Fruit fly (Drosophila melanogaster) whole organism, embryonic: ENCODE measurements around the gene Vha36-3.

Experiments
- Adf1 ChIP-seq: fragments of 200-800 bp; sonication (Bioruptor generic); IDR thresholded peaks from 2 replicates; pipeline ENCODE4 v1.3.6; 2022; ENCODE audit warnings: missing biosample characterization, missing genetic modification characterization
- Atf3 ChIP-seq: fragments of 200-800 bp; sonication (Bioruptor generic); optimal IDR thresholded peaks from 3 replicates; lab custom pipeline; 2016; ENCODE audit warnings: missing biosample characterization, missing genetic modification characterization
- CG12769 ChIP-seq: fragments of 200-800 bp; sonication (Bioruptor generic); optimal IDR thresholded peaks from 2 replicates; lab custom pipeline; 2019; ENCODE audit warnings: missing biosample characterization, mild to moderate bottlenecking, missing genetic modification characterization, moderate library complexity
- CG13775 ChIP-seq: fragments of 200-800 bp; sonication (Bioruptor generic); optimal IDR thresholded peaks from 3 replicates; lab custom pipeline; 2017; ENCODE audit warnings: missing biosample characterization, mild to moderate bottlenecking, missing genetic modification characterization
- CG1647 ChIP-seq: fragments of 200-800 bp; sonication (Bioruptor generic); optimal IDR thresholded peaks from 3 replicates; lab custom pipeline; 2016; ENCODE audit warnings: missing biosample characterization, missing genetic modification characterization
- CG17568 ChIP-seq: fragments of 200-800 bp; sonication (Bioruptor generic); optimal IDR thresholded peaks from 2 replicates; lab custom pipeline; 2018; ENCODE audit warnings: missing biosample characterization, mild to moderate bottlenecking, missing genetic modification characterization, moderate library complexity
- CG17612 ChIP-seq: fragments of 200-800 bp; sonication (Bioruptor generic); IDR thresholded peaks from 2 replicates; pipeline ENCODE4 v1.3.6; 2022; ENCODE audit warnings: missing biosample characterization, missing genetic modification characterization
- CG2120 ChIP-seq: fragments of 200-800 bp; sonication (Bioruptor generic); optimal IDR thresholded peaks from 3 replicates; lab custom pipeline; 2016; ENCODE audit warnings: missing biosample characterization, missing genetic modification characterization
- CG2678 ChIP-seq: fragments of 200-800 bp; sonication (Bioruptor generic); optimal IDR thresholded peaks from 3 replicates; lab custom pipeline; 2019; ENCODE audit warnings: missing biosample characterization, mild to moderate bottlenecking, missing genetic modification characterization, moderate library complexity
- CG3281 ChIP-seq: fragments of 200-800 bp; sonication (Bioruptor generic); optimal IDR thresholded peaks from 3 replicates; lab custom pipeline; 2017; ENCODE audit warnings: missing biosample characterization, mild to moderate bottlenecking, missing genetic modification characterization
- CG3407 ChIP-seq: fragments of 200-800 bp; sonication (Bioruptor generic); optimal IDR thresholded peaks from 2 replicates; lab custom pipeline; 2018; ENCODE audit warnings: missing biosample characterization, mild to moderate bottlenecking, missing genetic modification characterization
- CG34422 ChIP-seq: fragments of 200-800 bp; sonication (Bioruptor generic); IDR thresholded peaks from 3 replicates; pipeline ENCODE4 v1.3.6; 2022; ENCODE audit warnings: missing biosample characterization, missing genetic modification characterization
- CG4730 ChIP-seq: fragments of 200-800 bp; sonication (Bioruptor generic); IDR thresholded peaks from 2 replicates; pipeline ENCODE4 v1.3.6; 2022; ENCODE audit warnings: missing biosample characterization, missing genetic modification characterization
- CG5180 ChIP-seq: fragments of 200-800 bp; sonication (Bioruptor generic); optimal IDR thresholded peaks from 3 replicates; lab custom pipeline; 2017; ENCODE audit warnings: missing biosample characterization, missing genetic modification characterization, mild to moderate bottlenecking, moderate library complexity, missing genetic modification reagents
- CG9797 ChIP-seq: fragments of 200-800 bp; sonication (Bioruptor generic); optimal IDR thresholded peaks from 3 replicates; lab custom pipeline; 2018; ENCODE audit warnings: missing biosample characterization, mild to moderate bottlenecking, missing genetic modification characterization
- CG9876 ChIP-seq: fragments of 200-800 bp; sonication (Bioruptor generic); optimal IDR thresholded peaks from 2 replicates; lab custom pipeline; 2016; ENCODE audit warnings: missing biosample characterization, missing genetic modification characterization
- Doc2 ChIP-seq: fragments of 200-800 bp; sonication (Bioruptor generic); IDR thresholded peaks from 2 replicates; pipeline ENCODE4 v1.3.6; 2022; ENCODE audit warnings: missing biosample characterization, missing genetic modification characterization
- Dp ChIP-seq: fragments of 200-800 bp; sonication (Bioruptor generic); optimal IDR thresholded peaks from 2 replicates; lab custom pipeline; 2018; ENCODE audit warnings: missing biosample characterization, mild to moderate bottlenecking, missing genetic modification characterization, moderate library complexity
- Gsc ChIP-seq: fragments of 200-800 bp; sonication (Bioruptor generic); IDR thresholded peaks from 2 replicates; pipeline ENCODE4 v1.3.6; 2022; ENCODE audit warnings: missing biosample characterization, missing genetic modification characterization
- HHEX ChIP-seq: fragments of 200-800 bp; sonication (Bioruptor generic); optimal IDR thresholded peaks from 3 replicates; lab custom pipeline; 2017; ENCODE audit warnings: missing biosample characterization, mild to moderate bottlenecking, missing genetic modification characterization, missing genetic modification reagents
- Lim3 ChIP-seq: fragments of 200-800 bp; sonication (Bioruptor generic); IDR thresholded peaks from 2 replicates; pipeline ENCODE4 v1.3.6; 2022; ENCODE audit warnings: missing biosample characterization, missing genetic modification characterization
- MESR4 ChIP-seq: fragments of 200-800 bp; sonication (Bioruptor generic); optimal IDR thresholded peaks from 2 replicates; lab custom pipeline; 2018; ENCODE audit warnings: missing biosample characterization, mild to moderate bottlenecking, missing genetic modification characterization, moderate library complexity
- Ravus ChIP-seq: fragments of 200-800 bp; sonication (Bioruptor generic); IDR thresholded peaks from 2 replicates; pipeline ENCODE4 v1.3.6; 2022; ENCODE audit warnings: missing biosample characterization, missing genetic modification characterization
- Rfx ChIP-seq: fragments of 200-800 bp; sonication (Bioruptor generic); IDR thresholded peaks from 2 replicates; pipeline ENCODE4 v1.3.6; 2022; ENCODE audit warnings: missing biosample characterization, missing genetic modification characterization
- Sin3A ChIP-seq: fragments of >200 bp; optimal IDR thresholded peaks from 2 replicates; lab custom pipeline; 2018
- TFAM ChIP-seq: fragments of 200-800 bp; sonication (Bioruptor generic); optimal IDR thresholded peaks from 2 replicates; lab custom pipeline; 2017; ENCODE audit warnings: missing biosample characterization, missing genetic modification characterization, inconsistent platforms
- ap ChIP-seq: fragments of 200-800 bp; sonication (Bioruptor generic); IDR thresholded peaks from 2 replicates; pipeline ENCODE4 v1.3.6; 2022; ENCODE audit warnings: missing biosample characterization, missing genetic modification characterization
- btn ChIP-seq: fragments of 200-800 bp; sonication (Bioruptor generic); optimal IDR thresholded peaks from 2 replicates; lab custom pipeline; 2016; ENCODE audit warnings: missing biosample characterization, missing genetic modification characterization
- chn ChIP-seq: fragments of 200-800 bp; sonication (Bioruptor generic); optimal IDR thresholded peaks from 2 replicates; lab custom pipeline; 2016; ENCODE audit warnings: missing biosample characterization, missing genetic modification characterization
- croc ChIP-seq: fragments of 200-800 bp; sonication (Bioruptor generic); conservative IDR thresholded peaks from 3 replicates; pipeline ENCODE4 v1.3.6; 2022; ENCODE audit warnings: missing biosample characterization, missing genetic modification characterization
- cwo ChIP-seq: fragments of 200-800 bp; sonication (Bioruptor generic); optimal IDR thresholded peaks from 3 replicates; lab custom pipeline; 2017; ENCODE audit warnings: missing biosample characterization, missing genetic modification characterization, mild to moderate bottlenecking, moderate library complexity, missing genetic modification reagents
- dm ChIP-seq: fragments of 200-800 bp; sonication (Bioruptor generic); optimal IDR thresholded peaks from 3 replicates; lab custom pipeline; 2016; ENCODE audit warnings: missing biosample characterization, missing genetic modification characterization
- eyg ChIP-seq: fragments of 200-800 bp; sonication (Bioruptor generic); optimal IDR thresholded peaks from 3 replicates; lab custom pipeline; 2016; ENCODE audit warnings: missing biosample characterization, missing genetic modification characterization
- fd96Cb ChIP-seq: fragments of 200-800 bp; sonication (Bioruptor generic); optimal IDR thresholded peaks from 2 replicates; lab custom pipeline; 2018; ENCODE audit warnings: missing biosample characterization, mild to moderate bottlenecking, missing genetic modification characterization, moderate library complexity
- gfzf ChIP-seq: fragments of 200-800 bp; sonication (Bioruptor generic); optimal IDR thresholded peaks from 2 replicates; lab custom pipeline; 2016; ENCODE audit warnings: missing biosample characterization, mild to moderate bottlenecking, missing genetic modification characterization, moderate library complexity
- hth ChIP-seq: fragments of >200 bp; optimal IDR thresholded peaks from 2 replicates; lab custom pipeline; 2017; ENCODE audit warnings: inconsistent platforms
- lov ChIP-seq, 2 experiments: fragments of 200-800 bp in 1 of 2; fragments of >200 bp in 1 of 2; sonication (Bioruptor generic) in 1 of 2; IDR thresholded peaks in 1 of 2; optimal IDR thresholded peaks in 1 of 2; 2 replicates in 1 of 2; 3 replicates in 1 of 2; pipeline versions ENCODE4 v1.3.6 to Lab custom; 2017 to 2022; ENCODE audit warnings: missing biosample characterization in 1 of 2, missing genetic modification characterization in 1 of 2
- mam ChIP-seq: fragments of 200-800 bp; sonication (Bioruptor generic); optimal IDR thresholded peaks from 3 replicates; lab custom pipeline; 2016; ENCODE audit warnings: missing biosample characterization, missing genetic modification characterization
- nerfin-2 ChIP-seq: fragments of 200-800 bp; sonication (Bioruptor generic); IDR thresholded peaks from 2 replicates; pipeline ENCODE4 v1.3.6; 2022; ENCODE audit warnings: missing biosample characterization, missing genetic modification characterization; ENCODE audit not compliant: partially characterized antibody
- nmo ChIP-seq: fragments of 200-800 bp; sonication (Bioruptor generic); optimal IDR thresholded peaks from 2 replicates; lab custom pipeline; 2018; ENCODE audit warnings: missing biosample characterization, mild to moderate bottlenecking, missing genetic modification characterization, moderate library complexity
- pb ChIP-seq: fragments of 200-800 bp; sonication (Bioruptor generic); optimal IDR thresholded peaks from 3 replicates; lab custom pipeline; 2016; ENCODE audit warnings: missing biosample characterization, missing genetic modification characterization
- psq ChIP-seq: fragments of 200-800 bp; sonication (Bioruptor generic); optimal IDR thresholded peaks from 2 replicates; lab custom pipeline; 2017; ENCODE audit warnings: missing biosample characterization, missing genetic modification characterization
- pzg ChIP-seq: fragments of 200-800 bp; sonication (Bioruptor generic); optimal IDR thresholded peaks from 3 replicates; lab custom pipeline; 2018; ENCODE audit warnings: missing biosample characterization, mild to moderate bottlenecking, missing genetic modification characterization, moderate library complexity
- trem ChIP-seq: fragments of 200-800 bp; optimal IDR thresholded peaks from 3 replicates; lab custom pipeline; 2019; ENCODE audit warnings: missing biosample characterization, mild to moderate bottlenecking, missing genetic modification characterization, moderate library complexity
- wdn ChIP-seq: fragments of 200-800 bp; sonication (Bioruptor generic); IDR thresholded peaks from 2 replicates; pipeline ENCODE4 v1.3.6; 2022; ENCODE audit warnings: missing biosample characterization, missing genetic modification characterization
- wek ChIP-seq: fragments of 200-800 bp; sonication (Bioruptor generic); optimal IDR thresholded peaks from 3 replicates; lab custom pipeline; 2018; ENCODE audit warnings: missing biosample characterization, mild to moderate bottlenecking, missing genetic modification characterization, moderate library complexity
- yki ChIP-seq: fragments of >200 bp; optimal IDR thresholded peaks from 3 replicates; lab custom pipeline; 2018

Gene Vha36-3

dm6 chrX:2617417-2617816 lies 37.1 kb upstream of the Vha36-3 start (continued):
- TF ChIP-seq Rfx = no peak
- no peak for TF ChIP-seq hth (lab: Kevin White, UChicago)

- TF ChIP-seq MESR4 (GFP tag; lab: Kevin White, UChicago) = peak; percentile 85
- peak; percentile 70 for TF ChIP-seq gfzf (GFP tag; lab: Kevin White, UChicago)
- peak; percentile 27 for TF ChIP-seq Dp
- TF ChIP-seq CG9797 (GFP tag; lab: Kevin White, UChicago) = peak; percentile 12
- TF ChIP-seq pzg (GFP tag; lab: Kevin White, UChicago) = peak; percentile 41
These were observed 29.9 kb upstream of the Vha36-3 start, which contains the start of gene eIF3g1 for dm6 chrX:2610236-2610635. TSS of gene eIF3g1 (minus strand) at chrX:2610336.

- TF ChIP-seq CG2678 (tag; lab: Kevin White, UChicago) (no peak), Ravus (GFP tag; lab: Robert Waterston, UW) (peak; percentile 24; the same call in 1 of the 2 replicates), Adf1 (peak; percentile 29; the same call in 1 of the 2 replicates), eyg (peak; percentile 62), CG13775 (GFP tag; lab: Kevin White, UChicago) (peak; percentile 96), Doc2 (GFP tag; lab: Robert Waterston, UW) (no peak), lov (optimal IDR thresholded peaks at IDR 0.05; lab: Kevin White, UChicago) (no peak), lov (GFP tag; IDR thresholded peaks at IDR 0.05; lab: Robert Waterston, UW) (peak; percentile 79; the same call in 2 of the 3 replicates), CG17568 (GFP tag; lab: Kevin White, UChicago) (no peak), nmo (GFP tag; lab: Kevin White, UChicago) (peak; percentile 67), CG12769 (tag; lab: Kevin White, UChicago) (no peak), CG34422 (peak; percentile 84), psq (peak; percentile 36), fd96Cb (tag; lab: Kevin White, UChicago) (peak; percentile 64), wek (GFP tag; lab: Kevin White, UChicago) (peak; percentile 20), Atf3 (peak; percentile 42), CG2120 (peak; percentile 90), dm (GFP tag; lab: Kevin White, UChicago) (peak; percentile 66), yki (lab: Kevin White, UChicago) (no peak), btn (peak; percentile 17), CG3281 (GFP tag; lab: Kevin White, UChicago) (peak; percentile 64), TFAM (GFP tag; lab: Kevin White, UChicago) (no peak), cwo (GFP tag; lab: Kevin White, UChicago) (peak; percentile 64), CG9876 (GFP tag; lab: Kevin White, UChicago) (no peak), CG17612 (GFP tag; lab: Robert Waterston, UW) (peak; percentile 69), pb (peak; percentile 53), mam (peak; percentile 88), Gsc (GFP tag; lab: Robert Waterston, UW) (no peak), HHEX (GFP tag; lab: Kevin White, UChicago) (peak; percentile 71), croc (no peak; the same call in 2 of the 3 replicates), ap (peak; percentile 72), trem (tag; lab: Kevin White, UChicago) (peak; percentile 56), CG4730 (GFP tag; lab: Robert Waterston, UW) (peak; percentile 78), wdn (GFP tag; lab: Robert Waterston, UW) (peak; percentile 72), CG5180 (GFP tag; lab: Kevin White, UChicago) (no peak), Lim3 (no peak), CG1647 (GFP tag; lab: Kevin White, UChicago) (peak; percentile 63), CG3407 (no peak), nerfin-2 (no peak), chn (GFP tag; lab: Kevin White, UChicago) (peak; percentile 76), Sin3A (lab: Kevin White, UChicago) (no peak)
These were observed 28.3 kb upstream of the Vha36-3 start, which contains the start of gene Smyd3 for dm6 chrX:2608470-2609157. TSS of gene Smyd3 (minus strand) at chrX:2608876.
